Fruit fly (Drosophila melanogaster) whole organism: ENCODE results near the gene CG32246.

Experiments used
- CG8478 ChIP-seq: fragments of >200 bp; optimal IDR thresholded peaks from 2 replicates; lab custom pipeline; 2018; ENCODE audit warnings: inconsistent platforms
- Dll ChIP-seq: fragments of >200 bp; optimal IDR thresholded peaks from 2 replicates; lab custom pipeline; 2017
- EcR ChIP-seq, 2 experiments: fragments of >200 bp; optimal IDR thresholded peaks; 2 replicates each; lab custom pipeline; 2017; ENCODE audit warnings: missing biosample characterization in 2 of 2, missing genetic modification characterization in 2 of 2, missing genetic modification reagents in 2 of 2
- pan ChIP-seq: fragments of >200 bp; optimal IDR thresholded peaks from 2 replicates; lab custom pipeline; 2017
- psq ChIP-seq: fragments of >200 bp; optimal IDR thresholded peaks from 2 replicates; lab custom pipeline; 2017
- usp ChIP-seq: fragments of >200 bp; optimal IDR thresholded peaks from 2 replicates; lab custom pipeline; 2017; ENCODE audit warnings: missing biosample characterization, missing genetic modification characterization, mixed read lengths

DNA sequence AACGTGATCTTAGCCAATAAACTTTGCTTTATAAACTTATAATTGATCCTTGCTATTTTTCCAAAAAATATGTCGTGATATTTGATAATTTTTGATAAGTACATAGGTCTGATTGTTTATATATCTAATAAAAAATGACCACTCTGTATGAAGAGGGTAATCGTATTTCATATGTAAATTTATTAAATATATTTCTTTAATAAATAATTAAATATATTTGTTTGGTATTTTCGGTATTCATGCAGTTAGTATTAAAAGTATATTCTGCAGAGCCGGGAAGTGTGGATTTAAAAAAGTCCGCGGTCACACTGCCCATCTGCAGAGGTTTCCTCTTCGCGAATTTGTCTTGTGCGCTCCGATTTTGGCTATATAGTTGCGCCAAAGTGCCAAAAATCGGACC is 5.4 kb downstream of the CG32246 start, which contains the start of gene HDAC1:
- TF ChIP-seq psq (lab: Kevin White, UChicago) (no peak), usp (GFP tag; lab: Kevin White, UChicago) (no peak), Dll (lab: Kevin White, UChicago) (no peak), pan (lab: Kevin White, UChicago) (no peak), EcR (GFP tag; optimal IDR thresholded peaks at IDR 0.05; lab: Kevin White, UChicago) (no peak), CG8478 (lab: Kevin White, UChicago) (no peak)
